Worm (Caenorhabditis elegans) whole organism, mixed stage, embryonic: ENCODE measurements around the gene T10F2.5.

Source experiments
- flh-1 ChIP-seq: fragments of 200-800 bp; sonication (Bioruptor generic); optimal IDR thresholded peaks from 2 replicates; lab custom pipeline; 2018; ENCODE audit warnings: mild to moderate bottlenecking, missing genetic modification characterization, moderate library complexity, missing compliant biosample characterization
- lsy-2 ChIP-seq: fragments of 150-350 bp; optimal IDR thresholded peaks from 2 replicates; lab custom pipeline; 2014; ENCODE audit warnings: missing biosample characterization, missing genetic modification characterization
- sem-2 ChIP-seq: fragments of 200-800 bp; sonication (Bioruptor generic); optimal IDR thresholded peaks from 2 replicates; lab custom pipeline; 2018; ENCODE audit warnings: mild to moderate bottlenecking, missing genetic modification characterization, missing compliant biosample characterization
- snpc-4 ChIP-seq: fragments of 150-350 bp; optimal IDR thresholded peaks from 2 replicates; lab custom pipeline; 2014; ENCODE audit warnings: missing biosample characterization, missing genetic modification characterization
- unc-62 ChIP-seq: fragments of 150-350 bp; optimal IDR thresholded peaks from 2 replicates; lab custom pipeline; 2014; ENCODE audit warnings: missing biosample characterization, missing genetic modification reagents, missing genetic modification characterization

- TF ChIP-seq lsy-2 (peak; percentile 49), sem-2 (no peak), snpc-4 (tag; lab: Kevin White, UChicago) (no peak), unc-62 (GFP tag; lab: Kevin White, UChicago) (no peak), flh-1 (GFP tag; lab: Kevin White, UChicago) (no peak)
Measured at ce11 chrIII:5153137-5153536, 6.3 kb downstream of the T10F2.5 start, which contains the start of the genes rbm-42 and grwd-1.
